In the genomic region with DNA sequence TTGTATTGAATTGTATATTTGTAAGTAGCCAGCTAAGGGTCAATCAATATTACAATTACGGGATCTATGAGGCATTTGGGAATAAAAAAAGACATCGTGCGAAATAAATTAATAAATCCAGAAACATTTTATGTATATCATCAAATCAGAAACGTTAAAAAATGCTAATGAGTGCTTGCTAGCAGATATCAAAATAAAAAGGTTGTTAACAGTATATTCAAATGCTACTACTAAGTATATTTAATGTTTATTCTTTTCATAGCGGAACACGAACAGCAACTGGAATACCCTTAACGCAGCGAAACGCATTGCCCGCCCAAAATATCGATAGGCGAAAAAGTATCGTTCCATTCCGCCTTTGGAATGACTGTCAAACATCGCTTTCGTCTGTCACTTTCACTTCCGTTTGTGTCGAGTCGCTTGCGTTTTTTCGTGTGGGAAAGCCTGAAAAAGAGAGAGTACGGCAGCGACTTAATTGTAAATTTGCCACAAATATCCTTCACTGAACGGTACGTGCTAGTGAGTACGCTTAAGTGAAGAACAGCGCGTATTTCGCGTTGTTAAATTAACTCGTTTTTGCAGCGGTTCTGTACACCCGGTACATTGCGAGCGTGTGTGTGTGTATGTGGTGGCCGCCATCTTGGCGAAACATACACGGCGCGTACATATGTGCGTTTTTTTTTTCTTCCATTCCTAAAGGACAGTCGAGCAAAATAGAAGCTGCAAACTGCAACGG, we compare ENCODE assay signal across 1 fruit fly cellular context.
A peak's percentile ranks its signal among the peaks of the same experiment; 100 is the strongest.
TF ChIP-seq lines count a peak whose summit lies in the region.

A gene (plus strand): TSS at position 388 of the 736 bp plus-strand sequence.

TF ChIP-seq in whole organism, embryonic, 481 proteins besides CTCF, POLR2A, EP300 and RAD21 (continued from another document and continues in another):
- TF ChIP-seq ERR (GFP tag; optimal IDR thresholded peaks at IDR 0.05; lab: Kevin White, UChicago) (peak; percentile 16), CG30431 (GFP tag; optimal IDR thresholded peaks at IDR 0.05; lab: Kevin White, UChicago) (no peak), CG4617 (GFP tag; optimal IDR thresholded peaks at IDR 0.05; lab: Kevin White, UChicago; ENCODE audit: borderline replicate concordance) (peak; percentile 9), crc (GFP tag; optimal IDR thresholded peaks at IDR 0.05; lab: Kevin White, UChicago) (peak; percentile 55), Bgb (GFP tag; IDR thresholded peaks at IDR 0.05; lab: Robert Waterston, UW; ENCODE audit: partially characterized antibody) (peak; percentile 55; the same call in 1 of the 2 replicates), CG6813 (GFP tag; optimal IDR thresholded peaks at IDR 0.05; lab: Kevin White, UChicago) (peak; percentile 75), Ets97D (GFP tag; optimal IDR thresholded peaks at IDR 0.05; lab: Kevin White, UChicago) (peak; percentile 99), croc (GFP tag; conservative IDR thresholded peaks at IDR 0.05; lab: Robert Waterston, UW) (no peak; the same call in 2 of the 3 replicates), zfh2 (GFP tag; optimal IDR thresholded peaks at IDR 0.05; lab: Kevin White, UChicago) (peak; percentile 53), CG9797 (GFP tag; optimal IDR thresholded peaks at IDR 0.05; lab: Kevin White, UChicago) (peak; percentile 31), CG18764 (GFP tag; optimal IDR thresholded peaks at IDR 0.05; lab: Kevin White, UChicago) (peak; percentile 55), sob (GFP tag; IDR thresholded peaks at IDR 0.05; lab: Robert Waterston, UW) (peak; percentile 57; the same call in 1 of the 2 replicates), emc (GFP tag; optimal IDR thresholded peaks at IDR 0.05; lab: Kevin White, UChicago) (peak; percentile 24), otp (GFP tag; IDR thresholded peaks at IDR 0.05; lab: Robert Waterston, UW) (peak; percentile 81; the same call in 2 of the 3 replicates), ac (GFP tag; optimal IDR thresholded peaks at IDR 0.05; lab: Kevin White, UChicago) (peak; percentile 28), CG1529 (GFP tag; optimal IDR thresholded peaks at IDR 0.05; lab: Kevin White, UChicago) (peak; percentile 42), Six4 (GFP tag; optimal IDR thresholded peaks at IDR 0.05; lab: Kevin White, UChicago) (no peak), CG2199 (GFP tag; IDR thresholded peaks at IDR 0.05; lab: Robert Waterston, UW) (0 out of 3 replicates have a peak, but pooled peaks have one; percentile 35), CG10654 (GFP tag; optimal IDR thresholded peaks at IDR 0.05; lab: Kevin White, UChicago) (peak; percentile 29), CG10565 (GFP tag; optimal IDR thresholded peaks at IDR 0.05; lab: Kevin White, UChicago) (no peak), sisA (GFP tag; IDR thresholded peaks at IDR 0.05; lab: Robert Waterston, UW) (peak; percentile 62), CG5953 (GFP tag; IDR thresholded peaks at IDR 0.05; lab: Robert Waterston, UW) (no peak), hkb (optimal IDR thresholded peaks at IDR 0.05; lab: Kevin White, UChicago) (no peak), hkb (GFP tag; IDR thresholded peaks at IDR 0.05; lab: Robert Waterston, UW) (peak; percentile 58), CG6654 (GFP tag; optimal IDR thresholded peaks at IDR 0.05; lab: Kevin White, UChicago) (no peak), CG17912 (GFP tag; optimal IDR thresholded peaks at IDR 0.05; lab: Kevin White, UChicago) (peak; percentile 71), twi (tag; optimal IDR thresholded peaks at IDR 0.05; lab: Kevin White, UChicago) (no peak), HmgD (GFP tag; optimal IDR thresholded peaks at IDR 0.05; lab: Kevin White, UChicago) (peak; percentile 45), ash1 (GFP tag; optimal IDR thresholded peaks at IDR 0.05; lab: Kevin White, UChicago) (peak; percentile 25), hb (GFP tag; IDR thresholded peaks at IDR 0.05; lab: Robert Waterston, UW; ENCODE audit: partially characterized antibody) (peak; percentile 18; the same call in 1 of the 3 replicates), Eip74EF (GFP tag; optimal IDR thresholded peaks at IDR 0.05; lab: Kevin White, UChicago) (no peak), sqz (GFP tag; optimal IDR thresholded peaks at IDR 0.05; lab: Kevin White, UChicago) (peak; percentile 67), CG6272 (GFP tag; IDR thresholded peaks at IDR 0.05; lab: Robert Waterston, UW) (peak; percentile 49; the same call in 1 of the 2 replicates), odd (GFP tag; optimal IDR thresholded peaks at IDR 0.05; lab: Kevin White, UChicago) (peak; percentile 67), mld (GFP tag; IDR thresholded peaks at IDR 0.05; lab: Robert Waterston, UW; ENCODE audit: partially characterized antibody) (0 out of 3 replicates have a peak, but pooled peaks have one; percentile 24), PHDP (tag; optimal IDR thresholded peaks at IDR 0.05; lab: Kevin White, UChicago) (peak; percentile 70), Sox102F (GFP tag; optimal IDR thresholded peaks at IDR 0.05; lab: Kevin White, UChicago) (no peak), dpn (GFP tag; optimal IDR thresholded peaks at IDR 0.05; lab: Kevin White, UChicago) (peak; percentile 32 to 51), CG14710 (tag; optimal IDR thresholded peaks at IDR 0.05; lab: Kevin White, UChicago) (peak; percentile 35), CG4820 (GFP tag; optimal IDR thresholded peaks at IDR 0.05; lab: Kevin White, UChicago) (no peak), CG12391 (tag; optimal IDR thresholded peaks at IDR 0.05; lab: Kevin White, UChicago) (peak; percentile 57), CG11560 (tag; IDR thresholded peaks at IDR 0.05; lab: Robert Waterston, UW) (no peak), MBD-R2 (GFP tag; IDR thresholded peaks at IDR 0.05; lab: Robert Waterston, UW) (peak; percentile 49), CG11695 (GFP tag; IDR thresholded peaks at IDR 0.05; lab: Robert Waterston, UW) (peak; percentile 60; the same call in 2 of the 3 replicates), CG10267 (tag; optimal IDR thresholded peaks at IDR 0.05; lab: Kevin White, UChicago) (peak; percentile 37), knrl (GFP tag; IDR thresholded peaks at IDR 0.05; lab: Robert Waterston, UW; ENCODE audit: partially characterized antibody) (peak; percentile 59), CG9876 (GFP tag; optimal IDR thresholded peaks at IDR 0.05; lab: Kevin White, UChicago) (peak; percentile 42), CG43689 (GFP tag; IDR thresholded peaks at IDR 0.05; lab: Robert Waterston, UW) (no peak), ewg (GFP tag; optimal IDR thresholded peaks at IDR 0.05; lab: Kevin White, UChicago) (peak; percentile 44), Camta (GFP tag; optimal IDR thresholded peaks at IDR 0.05; lab: Kevin White, UChicago) (peak; percentile 37), NfI (GFP tag; optimal IDR thresholded peaks at IDR 0.05; lab: Kevin White, UChicago) (peak; percentile 82), CHES-1-like (GFP tag; optimal IDR thresholded peaks at IDR 0.05; lab: Kevin White, UChicago) (peak; percentile 49), tll (GFP tag; optimal IDR thresholded peaks at IDR 0.05; lab: Kevin White, UChicago) (peak in 1 of 2 experiments; percentile 45), Sox100B (GFP tag; optimal IDR thresholded peaks at IDR 0.05; lab: Kevin White, UChicago) (peak; percentile 62), Fer3 (tag; optimal IDR thresholded peaks at IDR 0.05; lab: Kevin White, UChicago) (peak; percentile 73), CG11723 (GFP tag; optimal IDR thresholded peaks at IDR 0.05; lab: Kevin White, UChicago) (peak; percentile 47), CG2129 (GFP tag; IDR thresholded peaks at IDR 0.05; lab: Robert Waterston, UW; ENCODE audit: partially characterized antibody) (peak; percentile 18; the same call in 1 of the 2 replicates), CG8089 (GFP tag; optimal IDR thresholded peaks at IDR 0.05; lab: Kevin White, UChicago) (peak; percentile 27), her (GFP tag; optimal IDR thresholded peaks at IDR 0.05; lab: Kevin White, UChicago) (peak; percentile 71), CG7372 (GFP tag; IDR thresholded peaks at IDR 0.05; lab: Robert Waterston, UW) (no peak; the same call in 1 of the 2 replicates), bbx (GFP tag; IDR thresholded peaks at IDR 0.05; lab: Robert Waterston, UW; ENCODE audit: partially characterized antibody) (peak; percentile 63; the same call in 1 of the 2 replicates), fd3F (GFP tag; optimal IDR thresholded peaks at IDR 0.05; lab: Kevin White, UChicago) (peak; percentile 34), inv (GFP tag; IDR thresholded peaks at IDR 0.05; lab: Robert Waterston, UW; ENCODE audit: partially characterized antibody) (peak; percentile 49; the same call in 1 of the 2 replicates), CG9727 (GFP tag; optimal IDR thresholded peaks at IDR 0.05; lab: Kevin White, UChicago) (peak; percentile 68), CG2875 (GFP tag; optimal IDR thresholded peaks at IDR 0.05; lab: Kevin White, UChicago) (peak; percentile 53), CG7987 (GFP tag; optimal IDR thresholded peaks at IDR 0.05; lab: Kevin White, UChicago) (peak; percentile 93), lbe (GFP tag; optimal IDR thresholded peaks at IDR 0.05; lab: Kevin White, UChicago) (peak; percentile 49), TFAM (GFP tag; optimal IDR thresholded peaks at IDR 0.05; lab: Kevin White, UChicago) (no peak), CG16813 (GFP tag; IDR thresholded peaks at IDR 0.05; lab: Robert Waterston, UW; ENCODE audit: partially characterized antibody) (peak; percentile 60), CG15601 (tag; optimal IDR thresholded peaks at IDR 0.05; lab: Kevin White, UChicago) (peak; percentile 34), vvl (GFP tag; IDR thresholded peaks at IDR 0.05; lab: Robert Waterston, UW) (peak; percentile 80), oc (tag; optimal IDR thresholded peaks at IDR 0.05; lab: Kevin White, UChicago) (no peak), CG5245 (GFP tag; optimal IDR thresholded peaks at IDR 0.05; lab: Kevin White, UChicago) (peak; percentile 15), Usf (GFP tag; optimal IDR thresholded peaks at IDR 0.05; lab: Kevin White, UChicago) (no peak), wdn (GFP tag; IDR thresholded peaks at IDR 0.05; lab: Robert Waterston, UW) (peak; percentile 56; the same call in 1 of the 2 replicates), eyg (GFP tag; optimal IDR thresholded peaks at IDR 0.05; lab: Kevin White, UChicago) (peak; percentile 59), Dip2 (GFP tag; IDR thresholded peaks at IDR 0.05; lab: Robert Waterston, UW) (no peak), CG14050 (GFP tag; IDR thresholded peaks at IDR 0.05; lab: Robert Waterston, UW) (no peak), CG1832 (GFP tag; optimal IDR thresholded peaks at IDR 0.05; lab: Kevin White, UChicago) (no peak), CG17361 (GFP tag; IDR thresholded peaks at IDR 0.05; lab: Robert Waterston, UW) (peak; percentile 78), Meics (GFP tag; optimal IDR thresholded peaks at IDR 0.05; lab: Kevin White, UChicago) (peak; percentile 79), CG3065 (GFP tag; optimal IDR thresholded peaks at IDR 0.05; lab: Kevin White, UChicago) (peak; percentile 25), gem (tag; optimal IDR thresholded peaks at IDR 0.05; lab: Kevin White, UChicago) (peak; percentile 41), sens (GFP tag; lab: Kevin White, UChicago) (peak; percentile 87), CG11093 (GFP tag; IDR thresholded peaks at IDR 0.05; lab: Robert Waterston, UW) (peak; percentile 47; the same call in 2 of the 3 replicates), CG12942 (GFP tag; optimal IDR thresholded peaks at IDR 0.05; lab: Kevin White, UChicago) (no peak), Bteb2 (GFP tag; optimal IDR thresholded peaks at IDR 0.05; lab: Kevin White, UChicago) (peak; percentile 42), CG31365 (tag; optimal IDR thresholded peaks at IDR 0.05; lab: Kevin White, UChicago) (peak; percentile 64), en (GFP tag; optimal IDR thresholded peaks at IDR 0.05; lab: Kevin White, UChicago) (peak; percentile 57), dimm (GFP tag; IDR thresholded peaks at IDR 0.05; lab: Robert Waterston, UW) (no peak), cad (GFP tag; optimal IDR thresholded peaks at IDR 0.05; lab: Kevin White, UChicago) (no peak), bcd (GFP tag; optimal IDR thresholded peaks at IDR 0.05; lab: Kevin White, UChicago) (peak; percentile 78), Dll (GFP tag; IDR thresholded peaks at IDR 0.05; lab: Robert Waterston, UW; ENCODE audit: partially characterized antibody) (0 out of 4 replicates have a peak, but pooled peaks have one; percentile 47), gce (GFP tag; IDR thresholded peaks at IDR 0.05; lab: Robert Waterston, UW) (peak; percentile 70; the same call in 1 of the 3 replicates), BtbVII (GFP tag; optimal IDR thresholded peaks at IDR 0.05; lab: Kevin White, UChicago) (peak; percentile 82), CG9437 (GFP tag; optimal IDR thresholded peaks at IDR 0.05; lab: Kevin White, UChicago) (peak; percentile 50), Side (GFP tag; optimal IDR thresholded peaks at IDR 0.05; lab: Kevin White, UChicago) (peak; percentile 68), Nf-YA (GFP tag; IDR thresholded peaks at IDR 0.05; lab: Robert Waterston, UW) (0 out of 2 replicates have a peak, but pooled peaks have one; percentile 35), ttk (GFP tag; IDR thresholded peaks at IDR 0.05; lab: Robert Waterston, UW) (peak; percentile 62; the same call in 1 of the 2 replicates), bowl (GFP tag; IDR thresholded peaks at IDR 0.05; lab: Robert Waterston, UW) (no peak), Atf-2 (GFP tag; optimal IDR thresholded peaks at IDR 0.05; lab: Kevin White, UChicago) (no peak), CG14667 (GFP tag; IDR thresholded peaks at IDR 0.05; lab: Robert Waterston, UW) (peak; percentile 68; the same call in 1 of the 2 replicates), CG16779 (GFP tag; IDR thresholded peaks at IDR 0.05; lab: Robert Waterston, UW) (peak; percentile 61), CG10543 (GFP tag; optimal IDR thresholded peaks at IDR 0.05; lab: Kevin White, UChicago) (peak; percentile 68), Dad (GFP tag; optimal IDR thresholded peaks at IDR 0.05; lab: Kevin White, UChicago) (peak; percentile 61), CG4328 (GFP tag; optimal IDR thresholded peaks at IDR 0.05; lab: Kevin White, UChicago) (peak; percentile 69), GATAe (GFP tag; conservative IDR thresholded peaks at IDR 0.05; lab: Robert Waterston, UW) (no peak), kay (GFP tag; optimal IDR thresholded peaks at IDR 0.05; lab: Kevin White, UChicago) (no peak), Opbp (GFP tag; IDR thresholded peaks at IDR 0.05; lab: Robert Waterston, UW; ENCODE audit: partially characterized antibody) (peak; percentile 54), CG18262 (tag; optimal IDR thresholded peaks at IDR 0.05; lab: Kevin White, UChicago) (peak; percentile 32), CkIIα-i1 (GFP tag; IDR thresholded peaks at IDR 0.05; lab: Robert Waterston, UW) (no peak), CG2120 (GFP tag; optimal IDR thresholded peaks at IDR 0.05; lab: Kevin White, UChicago) (peak; percentile 12), vfl (GFP tag; optimal IDR thresholded peaks at IDR 0.05; lab: Kevin White, UChicago) (peak; percentile 20), Gug (GFP tag; IDR thresholded peaks at IDR 0.05; lab: Robert Waterston, UW) (peak; percentile 47; the same call in 2 of the 4 replicates), NFAT (GFP tag; IDR thresholded peaks at IDR 0.05; lab: Robert Waterston, UW) (peak; percentile 78; the same call in 1 of the 2 replicates), CG31441 (GFP tag; IDR thresholded peaks at IDR 0.05; lab: Robert Waterston, UW) (no peak; the same call in none of the 2 replicates)
